ENCODE assay signal across 4 fruit fly cellular contexts in genomic region chr2L:13776928-13777686, dm6.
A peak's percentile ranks its signal among the peaks of the same experiment; 100 is the strongest.
TF ChIP-seq lines count a peak whose summit lies in the region.

No protein-coding gene starts in this region.

- no peak for TF ChIP-seq CTCF in whole organism, embryonic (GFP tag; optimal IDR thresholded peaks at IDR 0.05; lab: Kevin White, UChicago)

TF ChIP-seq in whole organism, embryonic, 481 proteins besides CTCF, POLR2A, EP300 and RAD21:
- TF ChIP-seq Hr51 (GFP tag; optimal IDR thresholded peaks at IDR 0.05; lab: Kevin White, UChicago) (no peak), sens (GFP tag; lab: Kevin White, UChicago) (peak; percentile 42), Ets65A (GFP tag; lab: Kevin White, UChicago) (peak; percentile 46), ara (GFP tag; IDR thresholded peaks at IDR 0.05; lab: Robert Waterston, UW) (no peak), ro (GFP tag; IDR thresholded peaks at IDR 0.05; lab: Robert Waterston, UW) (0 out of 2 replicates have a peak, but pooled peaks have one; percentile 7), HLH4C (GFP tag; IDR thresholded peaks at IDR 0.05; lab: Robert Waterston, UW; ENCODE audit: partially characterized antibody) (0 out of 3 replicates have a peak, but pooled peaks have one; percentile 23), Med (GFP tag; lab: Kevin White, UChicago) (peak; percentile 47), nerfin-2 (GFP tag; IDR thresholded peaks at IDR 0.05; lab: Robert Waterston, UW; ENCODE audit: partially characterized antibody) (0 out of 2 replicates have a peak, but pooled peaks have one; percentile 28), oc (tag; optimal IDR thresholded peaks at IDR 0.05; lab: Kevin White, UChicago) (no peak), Pdp1 (GFP tag; optimal IDR thresholded peaks at IDR 0.05; lab: Kevin White, UChicago) (peak in 1 of 2 experiments; percentile 4), row (GFP tag; IDR thresholded peaks at IDR 0.05; lab: Robert Waterston, UW) (peak; percentile 26; the same call in 1 of the 3 replicates), CG43689 (GFP tag; IDR thresholded peaks at IDR 0.05; lab: Robert Waterston, UW) (0 out of 2 replicates have a peak, but pooled peaks have one; percentile 21), CG10431 (GFP tag; optimal IDR thresholded peaks at IDR 0.05; lab: Kevin White, UChicago) (peak; percentile 32), CG5180 (GFP tag; optimal IDR thresholded peaks at IDR 0.05; lab: Kevin White, UChicago) (peak; percentile 95), onecut (GFP tag; IDR thresholded peaks at IDR 0.05; lab: Robert Waterston, UW) (peak; percentile 80), dmrt11E (tag; optimal IDR thresholded peaks at IDR 0.05; lab: Kevin White, UChicago) (no peak)

TF ChIP-seq in whole organism, prepupa, 60 proteins besides CTCF, POLR2A, EP300 and RAD21:
- peak; percentile 47; the same call in 1 of the 3 replicates for TF ChIP-seq CG6163 (GFP tag; IDR thresholded peaks at IDR 0.05; lab: Robert Waterston, UW)
- TF ChIP-seq Ets96B (tag; optimal IDR thresholded peaks at IDR 0.05; lab: Kevin White, UChicago), result no peak
- TF ChIP-seq dsx (GFP tag; optimal IDR thresholded peaks at IDR 0.05; lab: Kevin White, UChicago; ENCODE audit: poor library complexity, severe bottlenecking), result peak; percentile 53
- TF ChIP-seq Lpt (GFP tag; optimal IDR thresholded peaks at IDR 0.05; lab: Kevin White, UChicago), result peak; percentile 11
TF ChIP-seq in whole organism, prepupa: peak in this region for 3.

TF ChIP-seq in whole organism, pupa, 21 proteins besides CTCF, POLR2A, EP300 and RAD21:
- TF ChIP-seq CG34367 (tag; optimal IDR thresholded peaks at IDR 0.05; lab: Kevin White, UChicago), result no peak
- no peak for TF ChIP-seq Pif1A (GFP tag; optimal IDR thresholded peaks at IDR 0.05; lab: Kevin White, UChicago)
- no peak for TF ChIP-seq CG8301 (tag; optimal IDR thresholded peaks at IDR 0.05; lab: Kevin White, UChicago)
- TF ChIP-seq CG10348 (GFP tag; IDR thresholded peaks at IDR 0.05; lab: Robert Waterston, UW), result no peak
- TF ChIP-seq CG12605 (GFP tag; IDR thresholded peaks at IDR 0.05; lab: Robert Waterston, UW), result no peak
- peak; percentile 66 for TF ChIP-seq CG13204 (GFP tag; optimal IDR thresholded peaks at IDR 0.05; lab: Kevin White, UChicago)
- TF ChIP-seq EcR (GFP tag; optimal IDR thresholded peaks at IDR 0.05; lab: Kevin White, UChicago), result peak; percentile 85
- 0 out of 3 replicates have a peak, but pooled peaks have one; percentile 42 for TF ChIP-seq CG4496 (GFP tag; IDR thresholded peaks at IDR 0.05; lab: Robert Waterston, UW)
- no peak for TF ChIP-seq Snoo (tag; optimal IDR thresholded peaks at IDR 0.05; lab: Kevin White, UChicago)
- no peak for TF ChIP-seq CG9948 (tag; optimal IDR thresholded peaks at IDR 0.05; lab: Kevin White, UChicago)
- TF ChIP-seq Ets98B (GFP tag; IDR thresholded peaks at IDR 0.05; lab: Robert Waterston, UW), result no peak
- no peak for TF ChIP-seq CG32121 (GFP tag; IDR thresholded peaks at IDR 0.05; lab: Robert Waterston, UW)
- no peak for TF ChIP-seq CG8159 (tag; optimal IDR thresholded peaks at IDR 0.05; lab: Kevin White, UChicago)
- TF ChIP-seq CG15710 (tag; optimal IDR thresholded peaks at IDR 0.05; lab: Kevin White, UChicago), result no peak
- TF ChIP-seq gl (tag; optimal IDR thresholded peaks at IDR 0.05; lab: Kevin White, UChicago), result no peak
- no peak for TF ChIP-seq rn (GFP tag; IDR thresholded peaks at IDR 0.05; lab: Robert Waterston, UW)
- TF ChIP-seq CG14655 (GFP tag; optimal IDR thresholded peaks at IDR 0.05; lab: Kevin White, UChicago), result no peak
- no peak for TF ChIP-seq Pif1B (GFP tag; optimal IDR thresholded peaks at IDR 0.05; lab: Kevin White, UChicago)
- no peak for TF ChIP-seq fd96Ca (GFP tag; IDR thresholded peaks at IDR 0.05; lab: Robert Waterston, UW)
- TF ChIP-seq D1 (tag; optimal IDR thresholded peaks at IDR 0.05; lab: Kevin White, UChicago), result no peak
- TF ChIP-seq CG17806 (tag; optimal IDR thresholded peaks at IDR 0.05; lab: Kevin White, UChicago), result no peak

TF ChIP-seq in whole organism, wandering third instar larva, 38 proteins besides CTCF, POLR2A, EP300 and RAD21:
- TF ChIP-seq Hr78 (GFP tag; optimal IDR thresholded peaks at IDR 0.05; lab: Kevin White, UChicago) (no peak), Mio (GFP tag; optimal IDR thresholded peaks at IDR 0.05; lab: Kevin White, UChicago) (no peak), woc (GFP tag; optimal IDR thresholded peaks at IDR 0.05; lab: Kevin White, UChicago) (peak; percentile 20), CG9705 (GFP tag; optimal IDR thresholded peaks at IDR 0.05; lab: Kevin White, UChicago) (no peak), Jra (GFP tag; optimal IDR thresholded peaks at IDR 0.05; lab: Kevin White, UChicago) (no peak), Sp1 (GFP tag; optimal IDR thresholded peaks at IDR 0.05; lab: Kevin White, UChicago) (no peak), N (GFP tag; optimal IDR thresholded peaks at IDR 0.05; lab: Kevin White, UChicago) (no peak), Abd-B (GFP tag; optimal IDR thresholded peaks at IDR 0.05; lab: Kevin White, UChicago) (no peak), dsf (GFP tag; optimal IDR thresholded peaks at IDR 0.05; lab: Kevin White, UChicago; ENCODE audit: borderline replicate concordance) (no peak), tai (GFP tag; optimal IDR thresholded peaks at IDR 0.05; lab: Kevin White, UChicago) (no peak), Dif (GFP tag; optimal IDR thresholded peaks at IDR 0.05; lab: Kevin White, UChicago; ENCODE audit: partially characterized antibody) (no peak), CrebA (GFP tag; optimal IDR thresholded peaks at IDR 0.05; lab: Kevin White, UChicago; ENCODE audit: borderline replicate concordance) (no peak), psq (GFP tag; optimal IDR thresholded peaks at IDR 0.05; lab: Kevin White, UChicago) (peak; percentile 59), brk (GFP tag; optimal IDR thresholded peaks at IDR 0.05; lab: Kevin White, UChicago) (no peak), HLH106 (tag; optimal IDR thresholded peaks at IDR 0.05; lab: Kevin White, UChicago) (no peak)

Comparison
In these comparisons a context has a peak if more than half of its experiments do, and no peak if none do; other contexts are left out.
1. Of the 7 proteins assayed by ChIP-seq in both whole organism, embryonic and whole organism, prepupa: peak only in whole organism, embryonic: none; only in whole organism, prepupa: Lpt; in both: none; in neither: 6.